Worm (Caenorhabditis elegans): ENCODE measurements around the gene atf-6.

atf-6 gene

ce11 chrX:12500777-12501176 lies 20.0 kb downstream of the atf-6 start:
- TF ChIP-seq lin-39 (tag; optimal IDR thresholded peaks at IDR 0.05): no peak
- TF ChIP-seq peb-1 (tag; optimal IDR thresholded peaks at IDR 0.05): no peak
- TF ChIP-seq aly-2 (tag; optimal IDR thresholded peaks at IDR 0.05): no peak
- TF ChIP-seq sma-3 (GFP tag; optimal IDR thresholded peaks at IDR 0.05): peak; percentile 97
- no peak for TF ChIP-seq mab-5 (tag; optimal IDR thresholded peaks at IDR 0.05)
- peak; percentile 85 for TF ChIP-seq fos-1 (tag; optimal IDR thresholded peaks at IDR 0.05)
- TF ChIP-seq egl-27 (tag; optimal IDR thresholded peaks at IDR 0.05): peak; percentile 90
- TF ChIP-seq skn-1 (tag; optimal IDR thresholded peaks at IDR 0.05): no peak
- no peak for TF ChIP-seq nhr-10 (tag; optimal IDR thresholded peaks at IDR 0.05)
- TF ChIP-seq dmd-4 (tag; optimal IDR thresholded peaks at IDR 0.05): no peak
- peak; percentile 88 for TF ChIP-seq nhr-129 (tag; optimal IDR thresholded peaks at IDR 0.05)
- TF ChIP-seq ztf-11 (tag; optimal IDR thresholded peaks at IDR 0.05): no peak
- peak; percentile 98 for TF ChIP-seq elt-1 (tag; optimal IDR thresholded peaks at IDR 0.05)
- peak; percentile 98 for TF ChIP-seq sma-9 (GFP tag; optimal IDR thresholded peaks at IDR 0.05)
- TF ChIP-seq sma-9 (tag; optimal IDR thresholded peaks at IDR 0.05): no peak
- no peak for TF ChIP-seq unc-62 (GFP tag; optimal IDR thresholded peaks at IDR 0.05)
- no peak for TF ChIP-seq unc-55 (GFP tag; optimal IDR thresholded peaks at IDR 0.05)
- TF ChIP-seq mdl-1 (tag; optimal IDR thresholded peaks at IDR 0.05): peak; percentile 10 to 83
- TF ChIP-seq elt-3 (tag; optimal IDR thresholded peaks at IDR 0.05): no peak
- TF ChIP-seq nhr-6 (tag; optimal IDR thresholded peaks at IDR 0.05): peak; percentile 40
- peak; percentile 47 for TF ChIP-seq lin-13 (GFP tag; optimal IDR thresholded peaks at IDR 0.05)
- TF ChIP-seq ceh-16 (tag; optimal IDR thresholded peaks at IDR 0.05): peak; percentile 90
- no peak for TF ChIP-seq nhr-12 (tag; optimal IDR thresholded peaks at IDR 0.05)
- TF ChIP-seq mbf-1 (tag; optimal IDR thresholded peaks at IDR 0.05): no peak
- TF ChIP-seq lin-11 (tag; optimal IDR thresholded peaks at IDR 0.05): no peak
- peak; percentile 19 for TF ChIP-seq ztf-4 (tag; optimal IDR thresholded peaks at IDR 0.05)
- TF ChIP-seq Y55F3AM.14 (GFP tag; optimal IDR thresholded peaks at IDR 0.05): peak; percentile 57
- TF ChIP-seq nhr-77 (tag; optimal IDR thresholded peaks at IDR 0.05): no peak
- peak; percentile 39 for TF ChIP-seq C34F6.9 (tag; optimal IDR thresholded peaks at IDR 0.05)
- TF ChIP-seq gmeb-1 (tag; optimal IDR thresholded peaks at IDR 0.05): peak; percentile 78
- TF ChIP-seq sem-4 (tag; optimal IDR thresholded peaks at IDR 0.05): peak; percentile 29
- TF ChIP-seq nhr-25 (tag; optimal IDR thresholded peaks at IDR 0.05): peak; percentile 93
- TF ChIP-seq snpc-4 (tag; optimal IDR thresholded peaks at IDR 0.05): no peak
- TF ChIP-seq blmp-1 (tag; optimal IDR thresholded peaks at IDR 0.05; ENCODE audit: insufficient read depth): peak; percentile 79
- TF ChIP-seq R02D3.7 (tag; optimal IDR thresholded peaks at IDR 0.05): no peak
- peak; percentile 98 for TF ChIP-seq nhr-21 (tag; optimal IDR thresholded peaks at IDR 0.05)
- no peak for TF ChIP-seq alr-1 (tag; optimal IDR thresholded peaks at IDR 0.05)
- no peak for TF ChIP-seq nhr-11 (tag; optimal IDR thresholded peaks at IDR 0.05)
- TF ChIP-seq nhr-237 (tag; optimal IDR thresholded peaks at IDR 0.05): no peak
- peak in 1 of 2 experiments; percentile 78 for TF ChIP-seq lsy-2 (tag; optimal IDR thresholded peaks at IDR 0.05)
- TF ChIP-seq zag-1 (tag; optimal IDR thresholded peaks at IDR 0.05): no peak
- TF ChIP-seq ZK546.5 (tag; optimal IDR thresholded peaks at IDR 0.05): no peak
- TF ChIP-seq unc-39 (tag; optimal IDR thresholded peaks at IDR 0.05): no peak
- TF ChIP-seq ama-1 (optimal IDR thresholded peaks at IDR 0.05): no peak
- peak; percentile 94 for TF ChIP-seq crh-2 (tag; optimal IDR thresholded peaks at IDR 0.05)
- no peak for TF ChIP-seq ceh-82 (tag; optimal IDR thresholded peaks at IDR 0.05)
- peak; percentile 79 for TF ChIP-seq F13H6.1 (tag; optimal IDR thresholded peaks at IDR 0.05)
- TF ChIP-seq nhr-23 (tag; optimal IDR thresholded peaks at IDR 0.05): no peak
- TF ChIP-seq ztf-1 (GFP tag; conservative IDR thresholded peaks at IDR 0.05): no peak
